Worm (Caenorhabditis elegans) whole organism, midembryonic: ENCODE measurements around the gene C04B4.6.

Experiments
- T22C8.4 ChIP-seq: fragments of 200-800 bp; sonication (Bioruptor generic); IDR thresholded peaks from 2 replicates; pipeline ENCODE4 v1.3.6; 2022; ENCODE audit warnings: missing genetic modification characterization, missing compliant biosample characterization
- cog-1 ChIP-seq: sonication (generic microtip); optimal IDR thresholded peaks from 2 replicates; lab custom pipeline; 2016; ENCODE audit warnings: missing genetic modification characterization, missing compliant biosample characterization
- flt-1 ChIP-seq: fragments of 200-800 bp; sonication (Bioruptor generic); IDR thresholded peaks from 2 replicates; pipeline ENCODE4 v1.3.6; 2022; ENCODE audit warnings: missing genetic modification characterization, missing compliant biosample characterization
- klf-2 ChIP-seq: fragments of 200-800 bp; sonication (Bioruptor generic); conservative IDR thresholded peaks from 2 replicates; pipeline ENCODE4 v1.3.6; 2022; ENCODE audit warnings: missing genetic modification reagents, missing genetic modification characterization, missing compliant biosample characterization
- med-1 ChIP-seq: sonication (generic microtip); optimal IDR thresholded peaks from 2 replicates; lab custom pipeline; 2017; ENCODE audit warnings: missing genetic modification characterization, mild to moderate bottlenecking, missing compliant biosample characterization, antibody characterized with exemption, missing genetic modification reagents; ENCODE audit not compliant: insufficient read depth
- ref-1 ChIP-seq: fragments of 200-800 bp; sonication (Bioruptor generic); conservative IDR thresholded peaks from 2 replicates; pipeline ENCODE4 v1.3.6; 2022; ENCODE audit warnings: missing genetic modification reagents, missing genetic modification characterization, missing compliant biosample characterization
- tab-1 ChIP-seq: fragments of 200-800 bp; sonication (Bioruptor generic); IDR thresholded peaks from 2 replicates; pipeline ENCODE4 v1.3.6; 2022; ENCODE audit warnings: missing genetic modification characterization, missing compliant biosample characterization
- ztf-23 ChIP-seq: fragments of 200-800 bp; sonication (Bioruptor generic); IDR thresholded peaks from 2 replicates; pipeline ENCODE4 v1.3.6; 2022; ENCODE audit warnings: missing genetic modification reagents, missing genetic modification characterization, missing compliant biosample characterization
- ztf-29 ChIP-seq: fragments of 200-800 bp; sonication (Bioruptor generic); IDR thresholded peaks from 2 replicates; pipeline ENCODE4 v1.3.6; 2022; ENCODE audit warnings: missing genetic modification reagents, missing genetic modification characterization, missing compliant biosample characterization

C04B4.6 gene

ce11 chrX:12241457-12241856 lies 34.0 kb downstream of the C04B4.6 start, which contains the start of gene cest-3:
Gene cest-3, plus strand, starts transcription at chrX:12241646.
- no peak for TF ChIP-seq klf-2 (GFP tag; lab: Robert Waterston, UW)
- no peak for TF ChIP-seq med-1
- no peak for TF ChIP-seq T22C8.4 (GFP tag; lab: Robert Waterston, UW)
- TF ChIP-seq ref-1 (GFP tag; lab: Robert Waterston, UW): no peak
- TF ChIP-seq flt-1 (GFP tag; lab: Robert Waterston, UW): no peak
- no peak for TF ChIP-seq ztf-23 (GFP tag; lab: Robert Waterston, UW)
- no peak for TF ChIP-seq cog-1 (tag; lab: Kevin White, UChicago)
- no peak for TF ChIP-seq tab-1 (GFP tag; lab: Robert Waterston, UW)
- no peak for TF ChIP-seq ztf-29 (GFP tag; lab: Robert Waterston, UW)

ce11 chrX:12235388-12235787 lies 40.1 kb downstream of the C04B4.6 start, which contains the start of gene C23H4.6:
Gene C23H4.6, plus strand, starts transcription at chrX:12235606.
- no peak for TF ChIP-seq ztf-29 (GFP tag; lab: Robert Waterston, UW)

- no peak for TF ChIP-seq ref-1 (GFP tag; lab: Robert Waterston, UW)
- no peak for TF ChIP-seq T22C8.4 (GFP tag; lab: Robert Waterston, UW)
- TF ChIP-seq ztf-29 (GFP tag; lab: Robert Waterston, UW): no peak
- TF ChIP-seq ztf-23 (GFP tag; lab: Robert Waterston, UW): no peak
- TF ChIP-seq flt-1 (GFP tag; lab: Robert Waterston, UW): no peak
- no peak for TF ChIP-seq klf-2 (GFP tag; lab: Robert Waterston, UW)
- no peak for TF ChIP-seq cog-1 (tag; lab: Kevin White, UChicago)
- no peak for TF ChIP-seq tab-1 (GFP tag; lab: Robert Waterston, UW)
- no peak for TF ChIP-seq med-1
Observed at ce11 chrX:12234424-12234823, 41.1 kb downstream of the C04B4.6 start.

DNA sequence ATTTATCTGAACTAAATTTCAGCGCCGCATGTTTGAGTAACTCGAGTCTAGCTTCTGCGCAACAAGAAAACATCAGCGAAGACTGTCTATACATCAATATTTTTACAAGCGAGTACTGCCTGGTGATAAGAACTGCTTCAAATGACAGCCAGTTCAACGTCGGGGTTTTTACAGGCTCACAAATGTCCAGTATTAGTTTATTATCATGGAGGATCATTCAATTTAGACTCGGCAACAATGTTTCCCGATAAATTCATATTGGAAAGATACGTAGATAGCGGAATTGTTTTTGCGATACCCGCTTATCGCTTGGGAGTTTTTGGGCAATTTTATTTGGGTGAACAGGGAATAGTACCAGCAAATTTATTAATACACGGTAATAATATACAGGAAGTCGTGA lies 45.1 kb downstream of the C04B4.6 start:
- TF ChIP-seq cog-1 (tag; lab: Kevin White, UChicago): no peak
- TF ChIP-seq ztf-23 (GFP tag; lab: Robert Waterston, UW): no peak
- no peak for TF ChIP-seq med-1
- TF ChIP-seq klf-2 (GFP tag; lab: Robert Waterston, UW): no peak
- TF ChIP-seq flt-1 (GFP tag; lab: Robert Waterston, UW): no peak
- TF ChIP-seq ztf-29 (GFP tag; lab: Robert Waterston, UW): no peak

ce11 chrX:12229651-12230050 lies 45.8 kb downstream of the C04B4.6 start, which contains the start of gene cest-7:
Gene cest-7, plus strand, starts transcription at chrX:12229951.
- TF ChIP-seq ztf-23 (GFP tag; lab: Robert Waterston, UW) (no peak), med-1 (no peak), T22C8.4 (GFP tag; lab: Robert Waterston, UW) (no peak), klf-2 (GFP tag; lab: Robert Waterston, UW) (no peak), flt-1 (GFP tag; lab: Robert Waterston, UW) (no peak), cog-1 (tag; lab: Kevin White, UChicago) (no peak), tab-1 (GFP tag; lab: Robert Waterston, UW) (no peak), ztf-29 (GFP tag; lab: Robert Waterston, UW) (no peak), ref-1 (GFP tag; lab: Robert Waterston, UW) (no peak)

ce11 chrX:12227130-12227529 lies 48.3 kb downstream of the C04B4.6 start:
- TF ChIP-seq ref-1 (GFP tag; lab: Robert Waterston, UW): no peak

DNA sequence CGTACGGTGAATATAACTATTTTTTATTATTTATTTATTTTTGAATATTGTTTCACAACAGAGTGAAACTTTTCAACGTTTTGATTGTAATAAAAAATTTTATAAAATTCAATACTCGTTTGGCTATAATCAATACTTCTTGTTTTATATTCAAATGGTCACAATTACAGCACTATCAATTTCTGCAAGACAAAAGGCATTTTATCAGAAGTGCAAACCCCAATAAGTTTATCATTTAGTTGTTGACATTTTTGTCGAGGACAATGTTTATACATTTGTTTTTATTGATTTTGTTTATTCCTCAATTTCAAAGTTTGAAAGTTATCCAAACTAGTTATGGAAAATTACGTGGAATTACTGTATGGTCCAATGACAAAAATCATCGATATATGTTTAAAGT lies 49.5 kb downstream of the C04B4.6 start, which contains the start of gene cest-9.1:
Gene cest-9.1 (plus strand): TSS at position 213 of the 400 bp plus-strand sequence.
- TF ChIP-seq ref-1 (GFP tag; lab: Robert Waterston, UW) (no peak), ztf-29 (GFP tag; lab: Robert Waterston, UW) (no peak), tab-1 (GFP tag; lab: Robert Waterston, UW) (no peak), T22C8.4 (GFP tag; lab: Robert Waterston, UW) (no peak), klf-2 (GFP tag; lab: Robert Waterston, UW) (no peak), med-1 (no peak), ztf-23 (GFP tag; lab: Robert Waterston, UW) (no peak), cog-1 (tag; lab: Kevin White, UChicago) (no peak), flt-1 (GFP tag; lab: Robert Waterston, UW) (no peak)
